Worm (Caenorhabditis elegans): Measurements from ENCODE around the gene C05E4.12.

DNA sequence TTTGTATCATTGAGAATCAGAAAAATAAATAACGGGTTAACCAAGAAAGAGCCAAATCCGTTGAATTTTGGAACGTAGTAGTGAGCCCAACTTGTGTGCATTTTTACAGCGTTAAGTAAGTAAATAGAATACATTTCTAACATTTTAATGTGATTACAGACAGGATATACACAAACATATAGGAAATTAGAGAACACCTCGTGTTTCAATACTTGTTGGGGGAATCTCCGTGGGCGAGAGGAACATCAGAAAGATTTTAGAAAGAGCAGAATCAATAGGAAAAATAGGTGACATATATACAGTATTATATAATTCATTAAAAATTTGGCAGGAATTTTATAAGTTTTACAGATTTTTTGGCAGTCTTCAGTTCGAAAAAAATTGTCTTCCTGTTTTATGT, 23.0 kb downstream of the C05E4.12 start, which contains the start of gene srj-24:
- TF ChIP-seq tbx-2 (tag; optimal IDR thresholded peaks at IDR 0.05) (no peak), syd-9 (tag; optimal IDR thresholded peaks at IDR 0.05) (no peak), pqm-1 (tag; optimal IDR thresholded peaks at IDR 0.05) (no peak), ama-1 (optimal IDR thresholded peaks at IDR 0.05) (no peak), hlh-13 (GFP tag; optimal IDR thresholded peaks at IDR 0.05) (no peak), nhr-232 (tag; optimal IDR thresholded peaks at IDR 0.05) (no peak), nhr-11 (tag; optimal IDR thresholded peaks at IDR 0.05) (no peak), pha-4 (tag; optimal IDR thresholded peaks at IDR 0.05) (no peak), dve-1 (tag; optimal IDR thresholded peaks at IDR 0.05) (no peak), eyg-1 (tag; optimal IDR thresholded peaks at IDR 0.05) (no peak), lin-11 (tag; optimal IDR thresholded peaks at IDR 0.05) (no peak), lim-6 (tag; optimal IDR thresholded peaks at IDR 0.05) (no peak)
